Worm (Caenorhabditis elegans): ENCODE data around the gene cku-80.
A peak's percentile ranks its signal among the peaks of the same experiment; 100 is the strongest.

The cku-80 gene

ce11 chrIII:4408251-4408650 lies 11.4 kb upstream of the cku-80 start, which contains the start of gene gpch-1 (continued):
- TF ChIP-seq zfh-2 (GFP tag; conservative IDR thresholded peaks at IDR 0.05) (no peak), Y53G8AR.9 (GFP tag; conservative IDR thresholded peaks at IDR 0.05) (no peak)

DNA sequence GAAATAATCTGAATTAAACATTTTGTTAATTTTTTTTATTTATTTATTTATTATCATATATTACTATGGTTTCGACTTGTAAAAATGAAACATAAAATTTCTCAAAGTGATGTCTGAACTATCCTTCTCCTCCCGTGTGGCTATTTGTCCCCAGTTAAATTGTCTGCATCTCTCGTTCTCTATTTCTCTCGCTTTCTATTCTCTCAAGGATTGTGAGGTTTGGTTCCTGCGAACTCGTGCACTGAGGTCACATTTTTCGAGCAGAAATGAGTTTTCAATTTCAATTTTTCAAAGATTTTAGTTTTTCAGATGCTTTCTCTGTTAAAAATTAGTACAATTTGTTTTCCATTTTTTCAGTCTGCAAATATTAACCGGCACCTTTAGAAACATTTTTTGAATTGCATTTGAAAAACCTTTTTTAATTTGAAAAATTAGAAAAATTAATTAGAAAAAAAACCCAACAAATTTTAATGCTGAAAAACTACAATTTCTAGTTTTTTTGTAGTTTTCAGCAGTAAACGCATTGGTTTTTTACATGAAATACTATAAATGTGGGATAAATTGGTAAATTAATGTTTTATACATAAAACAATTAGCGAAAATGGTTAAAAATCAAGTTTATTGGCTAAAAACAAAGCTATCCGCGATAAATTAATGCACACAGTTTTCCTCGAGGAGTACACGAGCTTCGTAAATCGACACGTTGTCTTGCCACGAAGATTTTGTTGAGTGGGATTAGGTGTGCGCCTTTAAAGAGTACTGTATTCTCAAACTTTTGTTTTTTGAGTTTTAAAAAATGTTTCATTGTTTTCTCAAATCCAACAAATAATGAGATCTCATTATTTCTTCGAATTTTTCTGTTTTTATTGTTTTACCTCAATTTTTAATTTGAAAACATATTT lies 7.3 kb upstream of the cku-80 start:
- TF ChIP-seq lsl-1 (GFP tag; optimal IDR thresholded peaks at IDR 0.05) (peak; percentile 72), madf-6 (GFP tag; IDR thresholded peaks at IDR 0.05) (peak; percentile 48; the same call in 1 of the 2 replicates), F52B5.7 (tag; optimal IDR thresholded peaks at IDR 0.05) (no peak), lin-54 (GFP tag; optimal IDR thresholded peaks at IDR 0.05) (peak; percentile 23), him-1 (tag; optimal IDR thresholded peaks at IDR 0.05) (peak; percentile 40), F10E7.11 (tag; optimal IDR thresholded peaks at IDR 0.05) (no peak), attf-5 (GFP tag; optimal IDR thresholded peaks at IDR 0.05) (peak; percentile 38), egrh-3 (GFP tag; IDR thresholded peaks at IDR 0.05) (no peak), xnd-1 (tag; optimal IDR thresholded peaks at IDR 0.05) (peak; percentile 45), snpc-3.4 (tag; optimal IDR thresholded peaks at IDR 0.05) (peak; percentile 55), zim-3 (tag; optimal IDR thresholded peaks at IDR 0.05) (no peak), chd-7 (tag; optimal IDR thresholded peaks at IDR 0.05) (no peak), athp-1 (tag; optimal IDR thresholded peaks at IDR 0.05) (no peak), cebp-1 (GFP tag; IDR thresholded peaks at IDR 0.05) (no peak), cebp-1 (tag; optimal IDR thresholded peaks at IDR 0.05) (peak; percentile 45), F23B12.7 (tag; optimal IDR thresholded peaks at IDR 0.05; ENCODE audit: insufficient read depth) (peak; percentile 21), snpc-4 (GFP tag; optimal IDR thresholded peaks at IDR 0.05) (no peak), snpc-4 (tag; optimal IDR thresholded peaks at IDR 0.05) (peak in 2 of 4 experiments; percentile 3 to 6), ama-1 (optimal IDR thresholded peaks at IDR 0.05) (no peak), ama-1 (GFP tag; optimal IDR thresholded peaks at IDR 0.05) (no peak), tbp1 (GFP tag; optimal IDR thresholded peaks at IDR 0.05) (peak; percentile 30), lin-40 (tag; optimal IDR thresholded peaks at IDR 0.05) (peak; percentile 10), B0019.2 (GFP tag; conservative IDR thresholded peaks at IDR 0.05) (peak; percentile 90), nhr-80 (tag; optimal IDR thresholded peaks at IDR 0.05) (peak; percentile 33), hmg-1.2 (GFP tag; IDR thresholded peaks at IDR 0.05) (peak; percentile 45; the same call in 1 of the 2 replicates)

DNA sequence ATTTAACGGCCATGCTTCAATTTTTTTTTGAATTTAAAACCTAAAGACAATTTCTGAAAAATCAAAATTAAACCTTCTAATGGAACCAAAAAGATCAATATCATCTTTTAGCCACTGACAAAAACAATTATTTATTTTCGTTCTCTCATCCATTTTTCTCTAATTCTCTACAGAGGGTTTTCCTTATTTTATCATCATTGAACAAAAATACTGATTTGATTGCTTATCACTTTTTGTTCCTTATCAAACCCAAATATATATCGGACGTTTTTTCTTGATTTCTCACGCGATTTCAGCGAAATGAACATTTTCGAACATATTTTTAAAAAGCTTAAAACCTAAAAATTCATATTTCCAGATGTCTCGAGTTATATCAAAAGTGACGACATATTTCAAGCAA lies 6.5 kb upstream of the cku-80 start, which contains the start of gene mpc-1:
Gene mpc-1 (plus strand): TSS at position 359 of the 400 bp plus-strand sequence.
- no peak for TF ChIP-seq C17E4.6 (GFP tag; IDR thresholded peaks at IDR 0.05)
- TF ChIP-seq B0261.1 (tag; optimal IDR thresholded peaks at IDR 0.05), result no peak
- TF ChIP-seq nhr-80 (tag; optimal IDR thresholded peaks at IDR 0.05), result peak; percentile 52

- TF ChIP-seq him-1 (tag; optimal IDR thresholded peaks at IDR 0.05), result peak; percentile 60
- peak; percentile 61 for TF ChIP-seq B0261.1 (tag; optimal IDR thresholded peaks at IDR 0.05)
- TF ChIP-seq mcd-1 (GFP tag; IDR thresholded peaks at IDR 0.05), result peak; percentile 65
- peak; percentile 17; the same call in 1 of the 2 replicates for TF ChIP-seq F33H1.4 (GFP tag; IDR thresholded peaks at IDR 0.05)
- peak; percentile 64 for TF ChIP-seq dox-1 (GFP tag; IDR thresholded peaks at IDR 0.05)
- peak; percentile 39 for TF ChIP-seq lin-54 (GFP tag; optimal IDR thresholded peaks at IDR 0.05)
- peak; percentile 31 for TF ChIP-seq attf-5 (GFP tag; optimal IDR thresholded peaks at IDR 0.05)
- peak; percentile 28 for TF ChIP-seq gei-17 (GFP tag; optimal IDR thresholded peaks at IDR 0.05)
- peak; percentile 73 for TF ChIP-seq snpc-3.4 (tag; optimal IDR thresholded peaks at IDR 0.05)
- peak; percentile 68 for TF ChIP-seq Y53G8AR.9 (GFP tag; conservative IDR thresholded peaks at IDR 0.05)
- peak; percentile 26 for TF ChIP-seq lsl-1 (GFP tag; optimal IDR thresholded peaks at IDR 0.05)
- peak; percentile 68 for TF ChIP-seq madf-6 (GFP tag; IDR thresholded peaks at IDR 0.05)
- 0 out of 2 replicates have a peak, but pooled peaks have one; percentile 55 for TF ChIP-seq ztf-25 (GFP tag; IDR thresholded peaks at IDR 0.05)
- TF ChIP-seq pbrm-1 (GFP tag; IDR thresholded peaks at IDR 0.05), result peak; percentile 58; the same call in 1 of the 2 replicates
- peak; percentile 57 for TF ChIP-seq dpff-1 (tag; optimal IDR thresholded peaks at IDR 0.05)
- TF ChIP-seq nfyb-1 (GFP tag; IDR thresholded peaks at IDR 0.05), result peak; percentile 78; the same call in 1 of the 2 replicates
- peak in 1 of 3 experiments; percentile 52 for TF ChIP-seq lin-35 (GFP tag; optimal IDR thresholded peaks at IDR 0.05)
- peak; percentile 80 for TF ChIP-seq tbp1 (GFP tag; optimal IDR thresholded peaks at IDR 0.05)
- peak; percentile 2 for TF ChIP-seq die-1 (tag; optimal IDR thresholded peaks at IDR 0.05)
- TF ChIP-seq C06A6.2 (GFP tag; conservative IDR thresholded peaks at IDR 0.05), result peak; percentile 46; the same call in 1 of the 2 replicates
- TF ChIP-seq lin-40 (tag; optimal IDR thresholded peaks at IDR 0.05), result peak; percentile 49
- TF ChIP-seq Y56A3A.18 (GFP tag; IDR thresholded peaks at IDR 0.05), result 0 out of 2 replicates have a peak, but pooled peaks have one; percentile 64
Observed at ce11 chrIII:4414041-4414440, 5.6 kb upstream of the cku-80 start.

All from whole organism, young adult.